Fruit fly (Drosophila melanogaster) whole organism, embryonic: Measurements from ENCODE around the gene CG14440.

ENCODE experiments used
- CG10979 ChIP-seq: fragments of 200-800 bp; sonication (Bioruptor generic); optimal IDR thresholded peaks from 2 replicates; lab custom pipeline; 2018; ENCODE audit warnings: missing biosample characterization, mild to moderate bottlenecking, missing genetic modification characterization, moderate library complexity
- CG11398 ChIP-seq: fragments of 200-800 bp; sonication (Bioruptor generic); optimal IDR thresholded peaks from 2 replicates; lab custom pipeline; 2016; ENCODE audit warnings: missing biosample characterization, missing genetic modification characterization
- CG12104 ChIP-seq: fragments of 200-800 bp; sonication (Bioruptor generic); optimal IDR thresholded peaks from 3 replicates; lab custom pipeline; 2016; ENCODE audit warnings: missing biosample characterization, missing genetic modification characterization
- CG13424 ChIP-seq: fragments of 200-800 bp; sonication (Bioruptor generic); optimal IDR thresholded peaks from 2 replicates; lab custom pipeline; 2019; ENCODE audit warnings: missing biosample characterization, mild to moderate bottlenecking, missing genetic modification characterization, moderate library complexity
- CG14014 ChIP-seq: fragments of 200-800 bp; sonication (Bioruptor generic); IDR thresholded peaks from 2 replicates; pipeline ENCODE4 v1.3.6; 2022; ENCODE audit warnings: missing biosample characterization, missing genetic modification characterization
- CG1529 ChIP-seq: fragments of 200-800 bp; sonication (Bioruptor generic); optimal IDR thresholded peaks from 3 replicates; lab custom pipeline; 2018; ENCODE audit warnings: missing biosample characterization, missing genetic modification characterization
- CG1603 ChIP-seq: fragments of 200-800 bp; sonication (Bioruptor generic); optimal IDR thresholded peaks from 2 replicates; lab custom pipeline; 2019; ENCODE audit warnings: missing biosample characterization, mild to moderate bottlenecking, missing genetic modification characterization, moderate library complexity
- CG16863 ChIP-seq: fragments of 200-800 bp; sonication (Bioruptor generic); optimal IDR thresholded peaks from 3 replicates; lab custom pipeline; 2016; ENCODE audit warnings: missing biosample characterization, missing genetic modification characterization
- CG17186 ChIP-seq: fragments of 200-800 bp; sonication (Bioruptor generic); optimal IDR thresholded peaks from 3 replicates; lab custom pipeline; 2017; ENCODE audit warnings: missing biosample characterization, missing genetic modification reagents, missing genetic modification characterization
- CG17359 ChIP-seq: fragments of 200-800 bp; sonication (Bioruptor generic); optimal IDR thresholded peaks from 3 replicates; lab custom pipeline; 2018; ENCODE audit warnings: missing biosample characterization, mild to moderate bottlenecking, missing genetic modification characterization, moderate library complexity
- CG2678 ChIP-seq: fragments of 200-800 bp; sonication (Bioruptor generic); optimal IDR thresholded peaks from 3 replicates; lab custom pipeline; 2019; ENCODE audit warnings: missing biosample characterization, mild to moderate bottlenecking, missing genetic modification characterization, moderate library complexity
- CG2712 ChIP-seq: fragments of 200-800 bp; optimal IDR thresholded peaks from 3 replicates; lab custom pipeline; 2019; ENCODE audit warnings: missing biosample characterization, mild to moderate bottlenecking, missing genetic modification characterization, moderate library complexity
- CG30403 ChIP-seq: fragments of 200-800 bp; sonication (Bioruptor generic); optimal IDR thresholded peaks from 3 replicates; lab custom pipeline; 2016; ENCODE audit warnings: missing biosample characterization, missing genetic modification characterization
- CG34422 ChIP-seq: fragments of 200-800 bp; sonication (Bioruptor generic); IDR thresholded peaks from 3 replicates; pipeline ENCODE4 v1.3.6; 2022; ENCODE audit warnings: missing biosample characterization, missing genetic modification characterization
- CG3995 ChIP-seq: fragments of 200-800 bp; sonication (Bioruptor generic); optimal IDR thresholded peaks from 3 replicates; lab custom pipeline; 2016; ENCODE audit warnings: missing biosample characterization, missing genetic modification characterization
- CG6654 ChIP-seq: fragments of 200-800 bp; sonication (Bioruptor generic); optimal IDR thresholded peaks from 2 replicates; lab custom pipeline; 2017; ENCODE audit warnings: missing biosample characterization, mild to moderate bottlenecking, missing genetic modification characterization
- CG6813 ChIP-seq: fragments of 200-800 bp; sonication (Bioruptor generic); optimal IDR thresholded peaks from 2 replicates; lab custom pipeline; 2017; ENCODE audit warnings: missing biosample characterization, missing genetic modification characterization, mild to moderate bottlenecking, moderate library complexity, missing genetic modification reagents
- CG7372 ChIP-seq: fragments of 200-800 bp; sonication (Bioruptor generic); IDR thresholded peaks from 2 replicates; pipeline ENCODE4 v1.3.6; 2022; ENCODE audit warnings: missing biosample characterization, missing genetic modification characterization
- CG8478 ChIP-seq: fragments of >200 bp; optimal IDR thresholded peaks from 2 replicates; lab custom pipeline; 2018
- CG9727 ChIP-seq: fragments of 200-800 bp; sonication (Bioruptor generic); optimal IDR thresholded peaks from 3 replicates; lab custom pipeline; 2017; ENCODE audit warnings: missing biosample characterization, mild to moderate bottlenecking, missing genetic modification characterization
- Dbx ChIP-seq: fragments of 200-800 bp; sonication (Bioruptor generic); IDR thresholded peaks from 3 replicates; pipeline ENCODE4 v1.3.6; 2022; ENCODE audit warnings: missing biosample characterization, missing genetic modification characterization
- Dfd ChIP-seq, 2 experiments: fragments of >200 bp; optimal IDR thresholded peaks; 2 replicates each; lab custom pipeline; 2017; ENCODE audit warnings: missing biosample characterization in 2 of 2, missing genetic modification characterization in 2 of 2
- Doc2 ChIP-seq: fragments of 200-800 bp; sonication (Bioruptor generic); IDR thresholded peaks from 2 replicates; pipeline ENCODE4 v1.3.6; 2022; ENCODE audit warnings: missing biosample characterization, missing genetic modification characterization
- Elba2 ChIP-seq: fragments of 200-800 bp; sonication (Bioruptor generic); optimal IDR thresholded peaks from 3 replicates; lab custom pipeline; 2016; ENCODE audit warnings: missing biosample characterization, missing genetic modification characterization
- H2.0 ChIP-seq: fragments of 200-800 bp; sonication (Bioruptor generic); IDR thresholded peaks from 2 replicates; pipeline ENCODE4 v1.3.6; 2022; ENCODE audit warnings: missing biosample characterization, missing genetic modification characterization
- HmgD ChIP-seq: fragments of 200-800 bp; sonication (Bioruptor generic); optimal IDR thresholded peaks from 3 replicates; lab custom pipeline; 2016; ENCODE audit warnings: missing biosample characterization, missing genetic modification characterization
- Hr3 ChIP-seq: fragments of 200-800 bp; sonication (Bioruptor generic); optimal IDR thresholded peaks from 3 replicates; lab custom pipeline; 2016; ENCODE audit warnings: missing biosample characterization, missing genetic modification characterization
- Lpt ChIP-seq: fragments of >200 bp; optimal IDR thresholded peaks from 2 replicates; lab custom pipeline; 2018; ENCODE audit warnings: missing biosample characterization, missing genetic modification characterization
- MESR4 ChIP-seq: fragments of 200-800 bp; sonication (Bioruptor generic); optimal IDR thresholded peaks from 2 replicates; lab custom pipeline; 2018; ENCODE audit warnings: missing biosample characterization, mild to moderate bottlenecking, missing genetic modification characterization, moderate library complexity
- Myb ChIP-seq: fragments of 200-800 bp; sonication (Bioruptor generic); optimal IDR thresholded peaks from 2 replicates; lab custom pipeline; 2016; ENCODE audit warnings: missing biosample characterization, missing genetic modification characterization
- Rx ChIP-seq: fragments of 200-800 bp; sonication (Bioruptor generic); IDR thresholded peaks from 2 replicates; pipeline ENCODE4 v1.3.6; 2022; ENCODE audit warnings: missing biosample characterization, missing genetic modification characterization
- Sox100B ChIP-seq: fragments of 200-800 bp; sonication (Bioruptor generic); optimal IDR thresholded peaks from 3 replicates; lab custom pipeline; 2018; ENCODE audit warnings: missing biosample characterization, mild to moderate bottlenecking, missing genetic modification characterization
- Taf1 ChIP-seq: fragments of 200-800 bp; sonication (Bioruptor generic); IDR thresholded peaks from 2 replicates; pipeline ENCODE4 v1.3.6; 2022; ENCODE audit warnings: missing biosample characterization, missing genetic modification characterization
- Tbp ChIP-seq: fragments of >200 bp; optimal IDR thresholded peaks from 2 replicates; lab custom pipeline; 2018; ENCODE audit warnings: missing biosample characterization, missing genetic modification characterization
- YL-1 ChIP-seq: fragments of 200-800 bp; sonication (Bioruptor generic); optimal IDR thresholded peaks from 3 replicates; lab custom pipeline; 2017; ENCODE audit warnings: missing biosample characterization, mild to moderate bottlenecking, missing genetic modification characterization
- ab ChIP-seq: fragments of 200-800 bp; sonication (Bioruptor generic); optimal IDR thresholded peaks from 2 replicates; lab custom pipeline; 2016; ENCODE audit warnings: missing biosample characterization, missing genetic modification characterization
- amos ChIP-seq: fragments of 200-800 bp; sonication (Bioruptor generic); IDR thresholded peaks from 2 replicates; pipeline ENCODE4 v1.3.6; 2022; ENCODE audit warnings: missing biosample characterization, missing genetic modification characterization; ENCODE audit not compliant: partially characterized antibody
- ash1 ChIP-seq: fragments of 200-800 bp; sonication (Bioruptor generic); optimal IDR thresholded peaks from 2 replicates; lab custom pipeline; 2018; ENCODE audit warnings: missing biosample characterization, mild to moderate bottlenecking, missing genetic modification characterization
- bowl ChIP-seq: fragments of 200-800 bp; sonication (Bioruptor generic); IDR thresholded peaks from 2 replicates; pipeline ENCODE4 v1.3.6; 2022; ENCODE audit warnings: missing biosample characterization, missing genetic modification characterization
- dmrt99B ChIP-seq: fragments of 200-800 bp; sonication (Bioruptor generic); optimal IDR thresholded peaks from 2 replicates; lab custom pipeline; 2018; ENCODE audit warnings: missing biosample characterization, mild to moderate bottlenecking, missing genetic modification characterization, moderate library complexity
- dpn ChIP-seq, 2 experiments: fragments of 200-800 bp; sonication (Bioruptor generic); optimal IDR thresholded peaks; 3 replicates each; lab custom pipeline; 2016; ENCODE audit warnings: missing biosample characterization in 2 of 2, missing genetic modification characterization in 2 of 2
- esg ChIP-seq: fragments of 200-800 bp; sonication (Bioruptor generic); conservative IDR thresholded peaks from 2 replicates; pipeline ENCODE4 v1.3.6; 2022; ENCODE audit warnings: missing biosample characterization, missing genetic modification characterization
- eve ChIP-seq, 2 experiments: fragments of >200 bp; optimal IDR thresholded peaks; 2 replicates each; lab custom pipeline; 2017; ENCODE audit warnings: missing biosample characterization in 2 of 2, missing genetic modification characterization in 2 of 2
- ewg ChIP-seq: fragments of 200-800 bp; sonication (Bioruptor generic); optimal IDR thresholded peaks from 3 replicates; lab custom pipeline; 2017; ENCODE audit warnings: mild to moderate bottlenecking, missing biosample characterization, missing genetic modification reagents, missing genetic modification characterization
- gsb-n ChIP-seq: fragments of 200-800 bp; sonication (Bioruptor generic); optimal IDR thresholded peaks from 3 replicates; lab custom pipeline; 2018; ENCODE audit warnings: missing biosample characterization, mild to moderate bottlenecking, missing genetic modification characterization
- mam ChIP-seq: fragments of 200-800 bp; sonication (Bioruptor generic); optimal IDR thresholded peaks from 3 replicates; lab custom pipeline; 2016; ENCODE audit warnings: missing biosample characterization, missing genetic modification characterization
- pita ChIP-seq: fragments of 200-800 bp; sonication (Bioruptor generic); optimal IDR thresholded peaks from 2 replicates; lab custom pipeline; 2017; ENCODE audit warnings: missing biosample characterization, mild to moderate bottlenecking, missing genetic modification characterization
- prd ChIP-seq, 3 experiments: fragments of >200 bp in 2 of 3; fragments of 200-800 bp in 1 of 3; sonication (Bioruptor generic) in 1 of 3; optimal IDR thresholded peaks in 2 of 3; IDR thresholded peaks in 1 of 3; 2 replicates in 2 of 3; 3 replicates in 1 of 3; pipeline versions ENCODE4 v1.3.6 to Lab custom; 2017 to 2022; ENCODE audit warnings: missing biosample characterization in 1 of 3, missing genetic modification characterization in 1 of 3
- sim ChIP-seq: fragments of 200-800 bp; sonication (Bioruptor generic); IDR thresholded peaks from 2 replicates; pipeline ENCODE4 v1.3.6; 2022; ENCODE audit warnings: missing biosample characterization, missing genetic modification characterization
- ssp ChIP-seq: fragments of 200-800 bp; sonication (Bioruptor generic); IDR thresholded peaks from 2 replicates; pipeline ENCODE4 v1.3.6; 2022; ENCODE audit warnings: missing biosample characterization, missing genetic modification characterization
- stwl ChIP-seq: fragments of 200-800 bp; sonication (Bioruptor generic); optimal IDR thresholded peaks from 3 replicates; lab custom pipeline; 2018; ENCODE audit warnings: missing biosample characterization, mild to moderate bottlenecking, missing genetic modification characterization, moderate library complexity
- twi ChIP-seq: fragments of 200-800 bp; optimal IDR thresholded peaks from 2 replicates; lab custom pipeline; 2019; ENCODE audit warnings: missing biosample characterization, mild to moderate bottlenecking, missing genetic modification characterization, moderate library complexity

CG14440 gene

dm6 chrX:6719968-6720367 lies 21.6 kb upstream of the CG14440 start (continued):
- TF ChIP-seq CG30403 (GFP tag; lab: Kevin White, UChicago) (no peak), prd (optimal IDR thresholded peaks at IDR 0.05; lab: Kevin White, UChicago) (no peak), prd (GFP tag; IDR thresholded peaks at IDR 0.05; lab: Robert Waterston, UW) (no peak; the same call in 2 of the 3 replicates), Lpt (GFP tag; lab: Kevin White, UChicago) (no peak), CG34422 (GFP tag; lab: Robert Waterston, UW) (no peak), Doc2 (GFP tag; lab: Robert Waterston, UW) (no peak), Rx (GFP tag; lab: Robert Waterston, UW) (no peak), CG16863 (GFP tag; lab: Kevin White, UChicago) (no peak), CG12104 (GFP tag; lab: Kevin White, UChicago) (peak; percentile 9), CG6654 (GFP tag; lab: Kevin White, UChicago) (no peak), dpn (GFP tag; optimal IDR thresholded peaks at IDR 0.05; lab: Kevin White, UChicago) (no peak), CG17186 (no peak), stwl (tag; lab: Kevin White, UChicago) (no peak), CG6813 (peak; percentile 47), MESR4 (GFP tag; lab: Kevin White, UChicago) (no peak), sim (no peak), bowl (GFP tag; lab: Robert Waterston, UW) (no peak), Tbp (no peak), CG9727 (GFP tag; lab: Kevin White, UChicago) (peak; percentile 13), amos (GFP tag; lab: Robert Waterston, UW) (no peak), CG2712 (tag; lab: Kevin White, UChicago) (peak; percentile 1), ewg (GFP tag; lab: Kevin White, UChicago) (no peak), eve (GFP tag; optimal IDR thresholded peaks at IDR 0.05; lab: Kevin White, UChicago) (no peak), CG1529 (GFP tag; lab: Kevin White, UChicago) (no peak), mam (GFP tag; lab: Kevin White, UChicago) (no peak), CG14014 (GFP tag; lab: Robert Waterston, UW) (peak; percentile 60; the same call in 1 of the 2 replicates), CG13424 (tag; lab: Kevin White, UChicago) (no peak), CG3995 (GFP tag; lab: Kevin White, UChicago) (no peak), Dbx (GFP tag; lab: Robert Waterston, UW) (0 out of 3 replicates have a peak, but pooled peaks have one; percentile 41), Sox100B (GFP tag; lab: Kevin White, UChicago) (no peak), CG10979 (no peak), Elba2 (no peak), CG11398 (GFP tag; lab: Kevin White, UChicago) (no peak), ash1 (no peak), gsb-n (tag; lab: Kevin White, UChicago) (no peak), Dfd (GFP tag; optimal IDR thresholded peaks at IDR 0.05; lab: Kevin White, UChicago) (no peak), Taf1 (no peak), CG2678 (tag; lab: Kevin White, UChicago) (peak; percentile 45), CG1603 (no peak), dmrt99B (tag; lab: Kevin White, UChicago) (peak; percentile 11), pita (GFP tag; lab: Kevin White, UChicago) (no peak), ssp (GFP tag; lab: Robert Waterston, UW) (no peak), Myb (no peak), CG8478 (lab: Kevin White, UChicago) (no peak), esg (GFP tag; lab: Robert Waterston, UW) (no peak), ab (GFP tag; lab: Kevin White, UChicago) (no peak), twi (tag; lab: Kevin White, UChicago) (no peak), H2.0 (GFP tag; lab: Robert Waterston, UW) (no peak), CG17359 (tag; lab: Kevin White, UChicago) (peak; percentile 38), CG7372 (GFP tag; lab: Robert Waterston, UW) (no peak), HmgD (GFP tag; lab: Kevin White, UChicago) (no peak), YL-1 (GFP tag; lab: Kevin White, UChicago) (no peak), Hr3 (no peak)
